Fruit fly (Drosophila melanogaster): Measurements from ENCODE around the gene CG15369.

Gene CG15369

DNA sequence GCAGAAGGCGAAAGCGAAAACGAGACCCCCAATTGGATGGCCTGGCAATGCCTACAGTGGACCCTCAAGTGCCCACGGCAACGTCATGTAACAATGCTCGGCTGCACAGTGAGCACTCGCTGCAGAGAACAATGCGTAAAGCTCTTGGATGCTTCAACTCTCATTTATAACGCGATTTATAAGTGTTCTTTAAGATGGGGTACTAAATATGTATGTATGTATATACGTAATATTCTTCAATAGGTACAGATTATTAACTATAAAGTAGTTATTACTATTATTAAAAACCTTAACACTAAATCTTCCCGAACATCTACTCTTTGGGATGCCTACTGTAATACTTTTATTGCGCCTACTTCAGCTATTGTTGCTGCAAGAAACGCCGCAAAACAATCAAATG, 49.4 kb downstream of the CG15369 start:
- no peak for TF ChIP-seq CG8301 (tag; optimal IDR thresholded peaks at IDR 0.05)
- TF ChIP-seq CG13204 (GFP tag; optimal IDR thresholded peaks at IDR 0.05), result no peak
- TF ChIP-seq Ets98B (GFP tag; IDR thresholded peaks at IDR 0.05), result no peak
- no peak for TF ChIP-seq CG12605 (GFP tag; IDR thresholded peaks at IDR 0.05)
- 0 out of 2 replicates have a peak, but pooled peaks have one; percentile 24 for TF ChIP-seq CG32121 (GFP tag; IDR thresholded peaks at IDR 0.05)

Measured in whole organism, pupa.